Worm (Caenorhabditis elegans): ENCODE measurements around the gene mpst-3.
A peak's percentile ranks its signal among the peaks of the same experiment; 100 is the strongest.

Gene mpst-3

DNA sequence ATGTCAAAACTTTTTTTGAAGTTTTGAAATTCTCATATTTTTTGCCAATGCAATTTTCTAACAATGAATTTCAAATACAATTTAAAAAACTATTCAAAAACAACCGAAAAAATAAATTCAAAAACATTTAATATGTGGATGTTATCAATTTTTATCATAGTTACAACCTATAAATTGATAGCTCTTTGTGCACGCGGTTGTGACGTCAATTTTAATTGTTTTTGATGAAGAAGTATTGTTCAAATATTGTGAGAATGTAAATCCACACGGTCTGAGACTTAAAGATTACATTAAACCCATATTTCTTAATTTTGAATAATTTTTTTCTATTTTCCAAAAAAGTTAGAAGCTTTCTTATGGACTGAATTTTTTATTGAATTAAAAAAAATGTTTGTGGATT is 43.5 kb upstream of the mpst-3 start:
- TF ChIP-seq M03D4.4 (tag; optimal IDR thresholded peaks at IDR 0.05) (no peak), ces-1 (GFP tag; optimal IDR thresholded peaks at IDR 0.05) (no peak), ztf-11 (tag; optimal IDR thresholded peaks at IDR 0.05) (no peak), mab-5 (tag; optimal IDR thresholded peaks at IDR 0.05) (no peak), bed-3 (GFP tag; optimal IDR thresholded peaks at IDR 0.05) (no peak), cnd-1 (tag; optimal IDR thresholded peaks at IDR 0.05) (no peak), nhr-2 (tag; optimal IDR thresholded peaks at IDR 0.05) (no peak), snpc-4 (tag; optimal IDR thresholded peaks at IDR 0.05) (no peak), nhr-28 (tag; optimal IDR thresholded peaks at IDR 0.05) (no peak), hlh-1 (tag; optimal IDR thresholded peaks at IDR 0.05) (no peak), drap-1 (GFP tag; optimal IDR thresholded peaks at IDR 0.05) (no peak), nhr-12 (tag; optimal IDR thresholded peaks at IDR 0.05) (no peak), lsy-2 (tag; optimal IDR thresholded peaks at IDR 0.05) (no peak), ham-2 (GFP tag; optimal IDR thresholded peaks at IDR 0.05) (no peak), mep-1 (tag; optimal IDR thresholded peaks at IDR 0.05) (no peak), ceh-43 (GFP tag; optimal IDR thresholded peaks at IDR 0.05) (no peak), elt-3 (tag; optimal IDR thresholded peaks at IDR 0.05) (no peak), lin-13 (tag; optimal IDR thresholded peaks at IDR 0.05) (no peak), zip-8 (tag; optimal IDR thresholded peaks at IDR 0.05) (no peak)

DNA sequence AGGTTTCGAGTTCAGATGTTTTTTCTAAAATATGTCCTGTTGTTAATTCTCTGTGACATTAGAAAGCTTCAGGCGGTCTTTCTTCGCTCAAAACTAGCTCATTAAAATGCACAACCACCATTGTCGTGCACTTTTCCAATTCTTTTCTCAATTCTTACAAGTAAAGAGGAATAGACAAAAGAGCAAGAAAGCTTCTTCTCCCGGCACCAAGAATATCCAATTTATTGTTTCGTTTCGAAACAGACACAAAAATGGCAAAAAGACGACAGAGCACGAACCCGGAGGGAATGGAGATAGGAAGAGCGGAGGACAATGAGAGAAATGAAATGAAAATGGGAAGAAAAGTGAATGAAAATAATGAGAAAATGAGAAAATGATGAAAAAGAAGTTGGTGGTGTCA is 42.8 kb upstream of the mpst-3 start:
- TF ChIP-seq unc-62 (GFP tag; optimal IDR thresholded peaks at IDR 0.05) (no peak), ceh-83 (GFP tag; optimal IDR thresholded peaks at IDR 0.05) (no peak), mab-5 (tag; optimal IDR thresholded peaks at IDR 0.05) (no peak), nhr-12 (tag; optimal IDR thresholded peaks at IDR 0.05) (no peak), ces-1 (GFP tag; optimal IDR thresholded peaks at IDR 0.05) (peak; percentile 58)

DNA sequence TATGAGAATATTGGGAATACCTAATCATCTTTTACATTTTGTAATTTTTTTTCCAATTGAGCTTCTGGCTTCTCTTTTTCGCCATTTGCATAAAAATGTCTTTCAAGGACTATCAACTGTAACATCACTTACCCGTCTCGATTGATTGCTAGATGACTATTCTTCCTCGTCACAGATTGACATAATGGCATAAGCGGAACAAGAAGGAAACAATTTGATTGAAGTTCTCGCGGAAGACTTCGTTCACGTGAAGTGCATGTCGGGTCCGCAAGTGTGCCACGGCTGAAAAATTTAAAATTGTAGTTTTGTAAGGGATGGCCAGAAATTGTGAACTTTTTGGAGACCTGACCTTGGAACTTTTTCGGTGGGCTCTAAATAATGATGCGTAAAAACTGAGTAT is 41.7 kb upstream of the mpst-3 start:
- peak; percentile 1 for TF ChIP-seq ces-1 (GFP tag; optimal IDR thresholded peaks at IDR 0.05)
- no peak for TF ChIP-seq mab-5 (tag; optimal IDR thresholded peaks at IDR 0.05)
- TF ChIP-seq lsy-2 (tag; optimal IDR thresholded peaks at IDR 0.05): no peak

DNA sequence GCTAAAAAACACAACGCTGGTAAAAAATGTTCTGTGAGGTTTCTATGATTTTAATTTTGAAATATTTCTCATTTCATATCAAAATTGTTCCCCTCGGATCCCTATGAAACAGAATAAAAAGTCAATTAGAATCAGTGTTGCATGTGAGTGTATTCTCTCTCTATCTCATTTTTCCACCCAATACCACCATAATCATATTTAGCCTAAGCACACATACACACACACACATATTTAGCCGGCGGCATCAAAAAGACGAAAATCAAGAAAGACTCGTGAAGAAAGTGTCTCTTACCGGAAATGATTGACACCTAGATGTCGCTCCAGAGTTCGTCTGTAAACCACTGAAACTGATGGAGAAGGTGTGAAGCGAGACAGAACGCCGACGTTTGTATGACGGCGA is 41.2 kb upstream of the mpst-3 start:
- TF ChIP-seq elt-1 (tag; optimal IDR thresholded peaks at IDR 0.05; ENCODE audit: borderline replicate concordance, insufficient read depth) (no peak), hlh-1 (tag; optimal IDR thresholded peaks at IDR 0.05) (no peak), ces-1 (GFP tag; optimal IDR thresholded peaks at IDR 0.05) (peak; percentile 88), flh-1 (GFP tag; optimal IDR thresholded peaks at IDR 0.05) (no peak)

DNA sequence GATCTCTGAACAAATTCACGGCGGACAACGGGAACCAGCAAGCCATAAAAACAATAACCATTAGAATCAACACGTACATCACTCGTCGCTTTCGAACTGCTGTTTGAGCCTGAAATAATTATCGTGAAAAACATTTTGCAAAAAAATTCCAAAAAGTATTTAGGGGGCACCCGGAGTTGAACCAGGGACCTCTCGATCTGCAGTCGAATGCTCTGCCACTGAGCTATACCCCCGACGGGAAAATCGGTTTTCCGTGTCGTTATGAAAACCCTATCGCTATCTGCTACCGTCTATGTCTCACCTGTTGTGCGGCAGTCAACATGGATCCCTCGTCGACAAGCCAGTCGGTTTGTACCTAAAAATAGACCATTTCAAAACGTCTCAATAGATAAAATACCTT is 39.8 kb upstream of the mpst-3 start:
- no peak for TF ChIP-seq unc-39 (tag; optimal IDR thresholded peaks at IDR 0.05)
- TF ChIP-seq sptf-1 (tag; optimal IDR thresholded peaks at IDR 0.05): peak; percentile 70
- TF ChIP-seq unc-120 (tag; optimal IDR thresholded peaks at IDR 0.05; ENCODE audit: poor library complexity, severe bottlenecking): peak; percentile 53
- no peak for TF ChIP-seq zip-8 (tag; optimal IDR thresholded peaks at IDR 0.05)
- TF ChIP-seq hlh-1 (tag; optimal IDR thresholded peaks at IDR 0.05): no peak
- TF ChIP-seq lsy-2 (tag; optimal IDR thresholded peaks at IDR 0.05): no peak
- TF ChIP-seq flh-1 (GFP tag; optimal IDR thresholded peaks at IDR 0.05): peak; percentile 40
- no peak for TF ChIP-seq unc-62 (GFP tag; optimal IDR thresholded peaks at IDR 0.05)
- TF ChIP-seq nhr-237 (tag; optimal IDR thresholded peaks at IDR 0.05): no peak
- no peak for TF ChIP-seq mab-5 (tag; optimal IDR thresholded peaks at IDR 0.05)
- peak; percentile 47 for TF ChIP-seq ceh-83 (GFP tag; optimal IDR thresholded peaks at IDR 0.05)
- TF ChIP-seq snpc-4 (tag; optimal IDR thresholded peaks at IDR 0.05): no peak
- TF ChIP-seq sem-2 (GFP tag; optimal IDR thresholded peaks at IDR 0.05): peak; percentile 59
- TF ChIP-seq M03D4.4 (tag; optimal IDR thresholded peaks at IDR 0.05): peak; percentile 78
- no peak for TF ChIP-seq elt-3 (tag; optimal IDR thresholded peaks at IDR 0.05)
- TF ChIP-seq blmp-1 (tag; optimal IDR thresholded peaks at IDR 0.05): no peak
- no peak for TF ChIP-seq ham-2 (GFP tag; optimal IDR thresholded peaks at IDR 0.05)
- peak; percentile 61 for TF ChIP-seq ceh-43 (GFP tag; optimal IDR thresholded peaks at IDR 0.05)
- TF ChIP-seq mep-1 (tag; optimal IDR thresholded peaks at IDR 0.05): no peak
- TF ChIP-seq elt-1 (tag; optimal IDR thresholded peaks at IDR 0.05; ENCODE audit: borderline replicate concordance, insufficient read depth): no peak
- TF ChIP-seq lin-13 (tag; optimal IDR thresholded peaks at IDR 0.05): no peak
- TF ChIP-seq nhr-76 (tag; optimal IDR thresholded peaks at IDR 0.05): no peak
- TF ChIP-seq nhr-12 (tag; optimal IDR thresholded peaks at IDR 0.05): no peak
- TF ChIP-seq nhr-2 (tag; optimal IDR thresholded peaks at IDR 0.05): no peak
- no peak for TF ChIP-seq nhr-28 (tag; optimal IDR thresholded peaks at IDR 0.05)
- TF ChIP-seq bed-3 (GFP tag; optimal IDR thresholded peaks at IDR 0.05): peak; percentile 39
- TF ChIP-seq tbx-8 (GFP tag; optimal IDR thresholded peaks at IDR 0.05): no peak
- TF ChIP-seq ztf-11 (tag; optimal IDR thresholded peaks at IDR 0.05): no peak
- peak; percentile 91 for TF ChIP-seq drap-1 (GFP tag; optimal IDR thresholded peaks at IDR 0.05)
- TF ChIP-seq ces-1 (GFP tag; optimal IDR thresholded peaks at IDR 0.05): no peak
- no peak for TF ChIP-seq lin-32 (GFP tag; optimal IDR thresholded peaks at IDR 0.05)
- peak; percentile 50 for TF ChIP-seq mls-2 (tag; optimal IDR thresholded peaks at IDR 0.05)
- peak; percentile 47 for TF ChIP-seq cnd-1 (tag; optimal IDR thresholded peaks at IDR 0.05)
- no peak for TF ChIP-seq ceh-39 (tag; optimal IDR thresholded peaks at IDR 0.05)
- TF ChIP-seq pha-4 (tag; optimal IDR thresholded peaks at IDR 0.05): no peak
